Worm (Caenorhabditis elegans): ENCODE measurements around the gene F44F4.10.

F44F4.10 gene

DNA sequence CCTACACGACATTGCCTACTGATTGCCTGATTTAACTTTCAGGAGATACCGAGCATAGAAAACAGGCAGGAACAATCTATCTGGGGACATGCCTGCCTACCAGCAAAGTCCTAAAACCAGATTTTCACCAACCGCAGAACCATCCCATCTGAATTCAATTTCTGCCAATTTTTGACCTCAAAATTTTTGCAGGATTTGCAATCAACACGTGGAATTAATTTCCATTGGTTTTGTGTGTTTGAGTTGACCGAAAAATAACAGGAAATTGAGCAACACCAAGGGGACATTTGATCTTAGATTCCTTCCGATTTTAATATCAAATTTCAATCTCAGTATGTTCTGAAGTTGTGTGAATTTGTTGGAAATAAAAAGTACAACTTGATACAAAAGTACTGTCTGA lies 18.1 kb downstream of the F44F4.10 start:
- no peak for TF ChIP-seq che-1 (tag; optimal IDR thresholded peaks at IDR 0.05)
- no peak for TF ChIP-seq syd-9 (tag; optimal IDR thresholded peaks at IDR 0.05)
- no peak for TF ChIP-seq sox-2 (GFP tag; IDR thresholded peaks at IDR 0.05)
- no peak for TF ChIP-seq pqm-1 (tag; optimal IDR thresholded peaks at IDR 0.05)
- TF ChIP-seq pha-2 (tag; optimal IDR thresholded peaks at IDR 0.05) = no peak
- no peak for TF ChIP-seq elt-2 (tag; optimal IDR thresholded peaks at IDR 0.05)
- no peak for TF ChIP-seq pat-9 (tag; optimal IDR thresholded peaks at IDR 0.05)
- no peak for TF ChIP-seq ahr-1 (tag; optimal IDR thresholded peaks at IDR 0.05)
- TF ChIP-seq ceh-19 (GFP tag; optimal IDR thresholded peaks at IDR 0.05) = no peak
- TF ChIP-seq eyg-1 (tag; optimal IDR thresholded peaks at IDR 0.05) = no peak

DNA sequence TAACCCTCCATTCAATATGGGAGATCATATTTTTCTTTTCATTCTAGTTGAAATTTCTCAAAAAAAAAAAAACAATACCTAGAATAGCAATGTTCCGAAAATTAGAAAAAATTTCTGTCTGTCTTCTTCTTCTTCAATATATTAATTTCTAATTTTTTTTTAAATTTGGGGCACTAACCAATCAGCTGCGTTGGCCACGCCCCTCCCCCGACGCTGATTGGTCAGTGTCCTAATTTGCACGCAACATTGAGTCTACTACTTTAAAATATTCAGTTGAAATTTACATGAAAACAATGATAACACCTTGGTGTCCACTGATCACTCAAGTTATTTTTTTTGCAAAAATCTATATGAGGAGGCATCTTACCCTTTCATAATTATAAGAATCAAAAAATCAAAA lies 21.1 kb downstream of the F44F4.10 start:
- no peak for TF ChIP-seq ceh-2 (tag; optimal IDR thresholded peaks at IDR 0.05)
- no peak for TF ChIP-seq ztf-16 (tag; optimal IDR thresholded peaks at IDR 0.05)
- no peak for TF ChIP-seq ceh-14 (tag; optimal IDR thresholded peaks at IDR 0.05)
- TF ChIP-seq nfya-1 (tag; optimal IDR thresholded peaks at IDR 0.05) = peak; percentile 85
- no peak for TF ChIP-seq odd-2 (tag; optimal IDR thresholded peaks at IDR 0.05)
- no peak for TF ChIP-seq ceh-30 (tag; optimal IDR thresholded peaks at IDR 0.05)

DNA sequence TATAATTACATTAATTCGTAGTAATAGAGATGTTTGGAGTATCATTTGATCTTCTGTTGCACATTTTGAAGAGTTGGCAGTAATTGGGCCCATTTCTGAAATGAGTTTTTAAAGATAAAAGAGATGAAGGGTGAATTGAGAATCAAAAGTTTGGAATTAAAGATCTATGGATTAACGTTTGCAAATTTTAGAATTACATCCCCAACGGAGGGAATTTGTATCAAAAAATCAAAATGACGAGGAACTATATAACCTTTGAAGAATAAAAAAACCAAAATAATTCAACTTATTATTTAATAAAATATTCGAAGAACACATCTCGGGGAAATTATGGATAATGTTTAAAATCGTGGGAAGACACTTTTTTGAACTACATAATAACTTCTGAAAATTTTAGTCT lies 22.1 kb downstream of the F44F4.10 start, which contains the start of gene sra-10:
sra-10 (minus strand) TSS at position 101 of the 400 bp plus-strand sequence.
- no peak for TF ChIP-seq ceh-30 (tag; optimal IDR thresholded peaks at IDR 0.05)
- TF ChIP-seq C08G9.2 (tag; optimal IDR thresholded peaks at IDR 0.05) = no peak
- no peak for TF ChIP-seq nhr-11 (tag; optimal IDR thresholded peaks at IDR 0.05)
- TF ChIP-seq pqm-1 (tag; optimal IDR thresholded peaks at IDR 0.05) = no peak
- TF ChIP-seq elt-4 (tag; optimal IDR thresholded peaks at IDR 0.05) = no peak

DNA sequence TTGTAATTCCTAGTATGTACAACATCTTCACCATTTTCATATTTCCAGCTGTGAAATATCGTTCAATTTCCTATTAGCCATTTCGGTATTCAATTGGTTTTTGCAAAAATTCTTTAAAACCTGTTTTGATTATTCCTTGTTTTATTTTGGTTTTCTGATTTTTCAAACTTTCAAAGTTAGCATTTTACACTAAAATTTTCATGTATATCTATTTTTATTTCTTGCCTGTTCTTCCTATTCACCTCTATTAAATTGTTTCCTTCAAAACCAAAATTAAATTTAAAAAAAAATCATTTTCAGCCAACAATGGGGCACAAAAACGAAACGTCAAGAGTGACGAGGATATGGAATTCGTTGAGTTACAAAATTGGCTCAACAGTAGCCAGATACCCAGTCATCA lies 28.1 kb downstream of the F44F4.10 start, which contains the start of gene ptr-8:
ptr-8 (plus strand) TSS at position 301 of the 400 bp plus-strand sequence.
- TF ChIP-seq ref-2 (tag; optimal IDR thresholded peaks at IDR 0.05) (no peak), fkh-10 (GFP tag; optimal IDR thresholded peaks at IDR 0.05) (no peak), zip-5 (tag; optimal IDR thresholded peaks at IDR 0.05) (no peak), F13H6.1 (tag; optimal IDR thresholded peaks at IDR 0.05) (no peak)

DNA sequence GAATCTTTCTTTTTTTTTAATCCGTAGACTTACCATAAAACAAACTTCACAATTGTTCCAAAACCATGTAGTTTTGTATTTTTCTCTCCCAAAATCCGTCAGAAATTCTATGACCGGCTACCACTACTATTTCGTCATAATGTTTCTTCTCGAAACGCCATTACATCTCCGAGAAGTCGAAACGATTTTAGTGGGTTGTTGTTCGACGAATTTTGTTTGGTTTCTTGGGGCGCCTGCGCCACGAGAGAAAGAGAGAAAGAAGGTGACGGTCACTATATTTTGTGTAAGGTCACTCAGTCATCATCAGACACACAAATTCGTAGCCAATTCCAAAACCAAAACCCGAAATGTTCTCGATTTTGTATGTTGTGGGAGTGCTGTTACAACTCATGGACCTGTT lies 30.0 kb downstream of the F44F4.10 start:
- TF ChIP-seq unc-42 (tag; optimal IDR thresholded peaks at IDR 0.05) = no peak
- no peak for TF ChIP-seq ceh-45 (GFP tag; IDR thresholded peaks at IDR 0.05)
- TF ChIP-seq ceh-6 (GFP tag; optimal IDR thresholded peaks at IDR 0.05) = no peak
- TF ChIP-seq hlh-8 (tag; optimal IDR thresholded peaks at IDR 0.05) = no peak
- TF ChIP-seq dmd-4 (tag; optimal IDR thresholded peaks at IDR 0.05; ENCODE audit: borderline replicate concordance) = no peak
- no peak for TF ChIP-seq ttx-3 (tag; optimal IDR thresholded peaks at IDR 0.05)
- no peak for TF ChIP-seq ceh-14 (tag; optimal IDR thresholded peaks at IDR 0.05)
- no peak for TF ChIP-seq ceh-19 (GFP tag; optimal IDR thresholded peaks at IDR 0.05)
- no peak for TF ChIP-seq pros-1 (tag; optimal IDR thresholded peaks at IDR 0.05)
- TF ChIP-seq eyg-1 (tag; optimal IDR thresholded peaks at IDR 0.05) = no peak

DNA sequence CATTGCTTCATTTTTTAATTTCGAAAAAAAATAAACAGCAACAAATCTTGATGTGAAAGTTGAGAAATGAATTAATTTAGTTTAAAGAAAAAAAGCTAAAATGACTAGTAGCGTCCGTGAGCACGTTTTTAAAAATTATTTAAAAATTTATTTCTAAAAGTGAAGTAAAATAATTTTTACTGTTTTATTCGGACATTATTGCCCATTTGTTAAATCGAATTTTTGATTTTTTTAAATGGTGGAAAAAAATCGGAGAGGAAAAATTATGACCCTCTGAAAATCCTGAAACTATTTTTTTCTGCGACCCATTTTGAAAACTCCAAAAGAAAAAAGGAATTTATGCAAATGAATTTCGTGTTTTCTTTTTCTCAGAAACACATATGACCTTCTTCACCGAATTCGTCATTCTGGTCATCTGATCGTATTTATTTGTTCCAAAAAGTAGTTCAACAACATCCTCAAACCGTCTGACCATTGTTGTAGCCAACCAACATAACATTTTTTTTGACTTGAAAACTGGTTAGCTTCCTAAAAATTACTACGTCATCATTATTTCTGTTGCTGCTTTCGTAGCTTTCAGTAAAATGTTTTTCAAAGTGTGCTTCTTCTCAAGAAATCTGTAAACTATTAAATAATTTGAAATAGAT lies 31.1 kb downstream of the F44F4.10 start, which contains the start of gene F44F4.3:
F44F4.3 (minus strand) TSS at position 51 of the 647 bp plus-strand sequence.
- TF ChIP-seq K09A11.1 (tag; optimal IDR thresholded peaks at IDR 0.05; ENCODE audit: insufficient read depth) = no peak
- TF ChIP-seq dmd-4 (tag; optimal IDR thresholded peaks at IDR 0.05; ENCODE audit: borderline replicate concordance) = no peak
- TF ChIP-seq C38D4.7 (GFP tag; optimal IDR thresholded peaks at IDR 0.05) = no peak
- no peak for TF ChIP-seq pha-4 (tag; optimal IDR thresholded peaks at IDR 0.05)
- no peak for TF ChIP-seq hlh-6 (tag; optimal IDR thresholded peaks at IDR 0.05)
- TF ChIP-seq pros-1 (tag; optimal IDR thresholded peaks at IDR 0.05) = no peak
- no peak for TF ChIP-seq pax-1 (tag; optimal IDR thresholded peaks at IDR 0.05)
- no peak for TF ChIP-seq unc-55 (GFP tag; optimal IDR thresholded peaks at IDR 0.05)
